Comparison of ENCODE assay signal across 2 fruit fly cellular contexts in the genomic region with DNA sequence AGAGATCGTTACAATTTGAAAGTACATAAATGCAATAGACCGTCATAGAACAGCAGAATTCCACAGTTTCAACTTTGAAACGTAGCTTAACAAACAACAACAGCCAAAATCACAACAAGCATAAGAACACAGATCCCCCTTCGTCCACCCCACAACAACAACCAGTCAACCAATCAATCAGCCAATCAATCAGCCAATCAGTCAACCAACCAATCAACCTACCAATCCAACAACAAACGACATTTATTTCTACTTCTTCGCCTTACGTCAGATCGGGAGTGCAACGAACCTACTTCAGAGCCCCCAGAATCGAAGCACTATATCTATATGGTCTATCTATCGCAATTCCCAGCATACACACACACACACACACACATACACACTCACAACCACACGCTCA.
TF ChIP-seq lines count a peak whose summit lies in the region.

No protein-coding gene starts in this region.

- TF ChIP-seq CTCF in whole organism, embryonic (GFP tag; optimal IDR thresholded peaks at IDR 0.05; lab: Kevin White, UChicago) = no peak

TF ChIP-seq in whole organism, embryonic, 481 proteins besides CTCF, POLR2A, EP300 and RAD21:
- TF ChIP-seq CG1792 (GFP tag; optimal IDR thresholded peaks at IDR 0.05; lab: Kevin White, UChicago) = no peak
- TF ChIP-seq CG3726 (GFP tag; IDR thresholded peaks at IDR 0.05; lab: Robert Waterston, UW) = no peak
- no peak for TF ChIP-seq bcd (GFP tag; optimal IDR thresholded peaks at IDR 0.05; lab: Kevin White, UChicago)
- no peak for TF ChIP-seq Ptx1 (GFP tag; IDR thresholded peaks at IDR 0.05; lab: Robert Waterston, UW)
- peak in 1 of 2 experiments; percentile 49 for TF ChIP-seq eve (GFP tag; optimal IDR thresholded peaks at IDR 0.05; lab: Kevin White, UChicago)
- no peak for TF ChIP-seq CG6813 (GFP tag; optimal IDR thresholded peaks at IDR 0.05; lab: Kevin White, UChicago)
- peak; percentile 12; the same call in 1 of the 2 replicates for TF ChIP-seq sob (GFP tag; IDR thresholded peaks at IDR 0.05; lab: Robert Waterston, UW)
- TF ChIP-seq wor (GFP tag; IDR thresholded peaks at IDR 0.05; lab: Robert Waterston, UW) = no peak
- TF ChIP-seq Pdp1 (GFP tag; optimal IDR thresholded peaks at IDR 0.05; lab: Kevin White, UChicago) = peak in 1 of 2 experiments; percentile 13
- peak; percentile 26 for TF ChIP-seq CG13894 (tag; optimal IDR thresholded peaks at IDR 0.05; lab: Kevin White, UChicago)
- TF ChIP-seq CG8281 (tag; optimal IDR thresholded peaks at IDR 0.05; lab: Kevin White, UChicago) = peak; percentile 97
- TF ChIP-seq cg (GFP tag; optimal IDR thresholded peaks at IDR 0.05; lab: Kevin White, UChicago) = peak; percentile 72
- TF ChIP-seq Atf6 (GFP tag; IDR thresholded peaks at IDR 0.05; lab: Robert Waterston, UW) = 0 out of 2 replicates have a peak, but pooled peaks have one; percentile 11
- TF ChIP-seq zen2 (GFP tag; IDR thresholded peaks at IDR 0.05; lab: Robert Waterston, UW; ENCODE audit: partially characterized antibody) = 0 out of 3 replicates have a peak, but pooled peaks have one; percentile 22
- TF ChIP-seq ci (GFP tag; IDR thresholded peaks at IDR 0.05; lab: Robert Waterston, UW) = peak; percentile 37; the same call in 1 of the 3 replicates
- no peak for TF ChIP-seq Bgb (GFP tag; IDR thresholded peaks at IDR 0.05; lab: Robert Waterston, UW; ENCODE audit: partially characterized antibody)
- TF ChIP-seq Hsf (GFP tag; optimal IDR thresholded peaks at IDR 0.05; lab: Kevin White, UChicago) = no peak
- TF ChIP-seq CG3163 (GFP tag; optimal IDR thresholded peaks at IDR 0.05; lab: Kevin White, UChicago) = no peak
- peak; percentile 7 for TF ChIP-seq luna (GFP tag; optimal IDR thresholded peaks at IDR 0.05; lab: Kevin White, UChicago)
- no peak for TF ChIP-seq otp (GFP tag; IDR thresholded peaks at IDR 0.05; lab: Robert Waterston, UW)
- peak; percentile 13 for TF ChIP-seq lab (GFP tag; optimal IDR thresholded peaks at IDR 0.05; lab: Kevin White, UChicago)
- no peak for TF ChIP-seq gsb (GFP tag; IDR thresholded peaks at IDR 0.05; lab: Robert Waterston, UW)
- TF ChIP-seq CG33213 (GFP tag; optimal IDR thresholded peaks at IDR 0.05; lab: Kevin White, UChicago) = no peak

TF ChIP-seq in whole organism, wandering third instar larva, 38 proteins besides CTCF, POLR2A, EP300 and RAD21:
- TF ChIP-seq Abd-B (GFP tag; optimal IDR thresholded peaks at IDR 0.05; lab: Kevin White, UChicago) (no peak), Dfd (GFP tag; optimal IDR thresholded peaks at IDR 0.05; lab: Kevin White, UChicago) (peak; percentile 30), ey (GFP tag; optimal IDR thresholded peaks at IDR 0.05; lab: Kevin White, UChicago) (no peak), psq (GFP tag; optimal IDR thresholded peaks at IDR 0.05; lab: Kevin White, UChicago) (no peak)

Comparison
In these comparisons a context has a peak if more than half of its experiments do, and no peak if none do; other contexts are left out.
1. Of the 10 proteins assayed by ChIP-seq in both whole organism, embryonic and whole organism, wandering third instar larva: peak only in whole organism, embryonic: none; only in whole organism, wandering third instar larva: Dfd; in both: none; in neither: 9.